Worm (Caenorhabditis elegans) whole organism, early embryonic: ENCODE data around the gene apy-1.
A peak's percentile ranks its signal among the peaks of the same experiment; 100 is the strongest.

Experiments used
- B0310.2 ChIP-seq: sonication (generic microtip); optimal IDR thresholded peaks from 2 replicates; lab custom pipeline; 2016; ENCODE audit warnings: mild to moderate bottlenecking, missing genetic modification characterization, missing compliant biosample characterization
- aly-1 ChIP-seq: sonication (generic microtip); optimal IDR thresholded peaks from 2 replicates; lab custom pipeline; 2016; ENCODE audit warnings: missing genetic modification characterization, missing compliant biosample characterization
- ama-1 ChIP-seq: fragments of 150-350 bp; optimal IDR thresholded peaks from 2 replicates; lab custom pipeline; 2014
- ceh-13 ChIP-seq: fragments of 200-800 bp; sonication (Bioruptor generic); optimal IDR thresholded peaks from 2 replicates; lab custom pipeline; 2018; ENCODE audit warnings: mild to moderate bottlenecking, missing genetic modification characterization, missing compliant biosample characterization
- ets-7 ChIP-seq: sonication (generic microtip); optimal IDR thresholded peaks from 2 replicates; lab custom pipeline; 2016; ENCODE audit warnings: missing genotype, missing genetic modification characterization, missing compliant biosample characterization
- flt-1 ChIP-seq: fragments of 200-800 bp; sonication (Bioruptor generic); IDR thresholded peaks from 2 replicates; pipeline ENCODE4 v1.3.6; 2022; ENCODE audit warnings: missing genetic modification characterization, missing compliant biosample characterization
- hmbx-1 ChIP-seq: sonication (generic microtip); optimal IDR thresholded peaks from 2 replicates; lab custom pipeline; 2016; ENCODE audit warnings: mild to moderate bottlenecking, missing genetic modification characterization, missing compliant biosample characterization
- hmg-4 ChIP-seq: fragments of 200-800 bp; sonication (Bioruptor generic); optimal IDR thresholded peaks from 2 replicates; lab custom pipeline; 2018; ENCODE audit warnings: mild to moderate bottlenecking, missing genetic modification characterization, missing compliant biosample characterization
- hnd-1 ChIP-seq: sonication (generic microtip); optimal IDR thresholded peaks from 2 replicates; lab custom pipeline; 2016; ENCODE audit warnings: missing genetic modification characterization, missing compliant biosample characterization
- pes-1 ChIP-seq: fragments of 200-800 bp; sonication (Bioruptor generic); IDR thresholded peaks from 2 replicates; pipeline ENCODE4 v1.3.6; 2022; ENCODE audit warnings: missing genetic modification reagents, missing genetic modification characterization, missing compliant biosample characterization
- scrt-1 ChIP-seq: fragments of 200-800 bp; sonication (Bioruptor generic); IDR thresholded peaks from 2 replicates; pipeline ENCODE4 v1.3.6; 2022; ENCODE audit warnings: missing genetic modification characterization, missing compliant biosample characterization
- sea-1 ChIP-seq: fragments of 200-800 bp; sonication (Bioruptor generic); conservative IDR thresholded peaks from 2 replicates; pipeline ENCODE4 v1.3.6; 2022; ENCODE audit warnings: missing genetic modification characterization, missing compliant biosample characterization
- tbx-37 ChIP-seq: fragments of 200-800 bp; sonication (Bioruptor generic); conservative IDR thresholded peaks from 2 replicates; pipeline ENCODE4 v1.3.6; 2022; ENCODE audit warnings: missing genetic modification reagents, missing genetic modification characterization, missing compliant biosample characterization
- tra-4 ChIP-seq: sonication (generic microtip); optimal IDR thresholded peaks from 2 replicates; lab custom pipeline; 2017; ENCODE audit warnings: missing genetic modification characterization, missing compliant biosample characterization

DNA sequence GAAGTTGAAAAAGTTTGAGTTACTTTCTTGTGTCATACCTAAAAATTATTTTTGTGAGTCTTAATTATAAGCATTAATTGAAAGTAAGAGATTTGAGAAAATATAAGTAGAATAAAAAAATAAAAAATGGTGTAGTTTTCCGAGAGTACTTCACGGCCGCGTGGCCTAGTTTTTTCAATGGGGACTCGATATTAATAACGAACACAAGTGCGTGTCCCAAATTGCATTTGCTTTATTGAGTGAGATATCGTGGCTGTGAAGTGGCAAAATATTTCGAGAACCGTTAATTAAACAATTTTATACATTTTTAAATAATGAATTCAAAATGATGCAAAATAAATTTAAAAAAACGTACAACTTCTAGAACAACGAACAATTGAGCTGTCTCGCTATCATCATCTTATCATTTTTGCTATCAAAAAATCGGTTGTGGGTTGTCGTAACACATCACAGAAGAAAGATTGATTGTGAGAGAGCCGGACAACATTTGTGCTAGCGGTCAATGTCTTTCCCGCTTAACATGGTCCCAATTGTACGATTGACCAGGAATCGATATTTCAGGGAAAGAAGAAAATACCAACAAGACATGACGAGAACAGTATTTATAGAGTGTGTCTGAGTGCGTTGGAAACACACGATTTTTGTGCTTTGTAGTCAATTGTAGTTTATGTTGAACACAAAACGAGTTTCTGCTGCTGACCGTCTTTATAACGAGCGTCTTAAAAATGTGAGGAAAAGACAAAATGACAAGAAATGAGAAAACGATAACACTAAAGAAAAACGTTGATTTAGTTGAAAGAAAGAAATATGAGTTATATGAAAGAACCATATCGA, at the start of gene apy-1:
- TF ChIP-seq B0310.2 (no peak), ets-7 (tag; lab: Kevin White, UChicago) (no peak), flt-1 (GFP tag; lab: Robert Waterston, UW) (no peak), ama-1 (no peak), tra-4 (no peak), hmg-4 (GFP tag; lab: Kevin White, UChicago) (no peak), pes-1 (GFP tag; lab: Robert Waterston, UW) (no peak), sea-1 (GFP tag; lab: Robert Waterston, UW) (no peak), scrt-1 (GFP tag; lab: Robert Waterston, UW) (no peak), aly-1 (tag; lab: Kevin White, UChicago) (no peak), ceh-13 (GFP tag; lab: Kevin White, UChicago) (no peak), tbx-37 (GFP tag; lab: Robert Waterston, UW) (peak; percentile 21; the same call in 1 of the 2 replicates), hnd-1 (tag; lab: Kevin White, UChicago) (no peak), hmbx-1 (tag; lab: Kevin White, UChicago) (no peak)
